Worm (Caenorhabditis elegans) whole organism, L4 larva: Measurements from ENCODE around the gene F58H1.3.
A peak's percentile ranks its signal among the peaks of the same experiment; 100 is the strongest.

ENCODE experiments used
- D1046.2 ChIP-seq: fragments of 200-800 bp; sonication (Bioruptor generic); IDR thresholded peaks from 2 replicates; pipeline ENCODE4 v1.3.6; 2022; ENCODE audit warnings: missing genetic modification characterization, missing compliant biosample characterization
- Y48G9A.11 ChIP-seq: fragments of 200-800 bp; sonication (Bioruptor generic); IDR thresholded peaks from 2 replicates; pipeline ENCODE4 v1.3.6; 2022; ENCODE audit warnings: missing genetic modification reagents, missing genetic modification characterization, missing compliant biosample characterization
- Y5F2A.4 ChIP-seq: fragments of 200-800 bp; sonication (Bioruptor generic); optimal IDR thresholded peaks from 2 replicates; lab custom pipeline; 2018; ENCODE audit warnings: mild to moderate bottlenecking, missing genetic modification characterization, missing compliant biosample characterization
- ZK337.2 ChIP-seq: fragments of 200-800 bp; sonication (Bioruptor generic); IDR thresholded peaks from 2 replicates; pipeline ENCODE4 v1.3.6; 2022; ENCODE audit warnings: missing genetic modification reagents, missing genetic modification characterization, missing compliant biosample characterization
- arid-1 ChIP-seq: fragments of 200-800 bp; sonication (Bioruptor generic); conservative IDR thresholded peaks from 2 replicates; pipeline ENCODE4 v1.3.6; 2022; ENCODE audit warnings: missing genetic modification reagents, missing genetic modification characterization, missing compliant biosample characterization
- ceh-44 ChIP-seq: fragments of 200-800 bp; sonication (Bioruptor generic); IDR thresholded peaks from 2 replicates; pipeline ENCODE4 v1.3.6; 2022; ENCODE audit warnings: missing genetic modification reagents, missing genetic modification characterization, missing compliant biosample characterization
- ceh-62 ChIP-seq: sonication (generic microtip); optimal IDR thresholded peaks from 2 replicates; lab custom pipeline; 2017; ENCODE audit warnings: missing biosample characterization, missing genetic modification characterization
- ceh-82 ChIP-seq: sonication (generic microtip); optimal IDR thresholded peaks from 2 replicates; lab custom pipeline; 2017; ENCODE audit warnings: missing biosample characterization, missing genetic modification characterization
- cey-2 ChIP-seq: sonication (generic microtip); optimal IDR thresholded peaks from 3 replicates; lab custom pipeline; 2017; ENCODE audit warnings: missing genetic modification characterization, mild to moderate bottlenecking, missing compliant biosample characterization, antibody characterized with exemption, borderline replicate concordance; ENCODE audit not compliant: insufficient read depth
- duxl-1 ChIP-seq: sonication (generic microtip); optimal IDR thresholded peaks from 2 replicates; lab custom pipeline; 2016; ENCODE audit warnings: mild to moderate bottlenecking, missing genetic modification characterization, moderate library complexity, missing compliant biosample characterization; ENCODE audit not compliant: poor library complexity
- dve-1 ChIP-seq: sonication (generic microtip); optimal IDR thresholded peaks from 2 replicates; lab custom pipeline; 2017; ENCODE audit warnings: antibody characterized with exemption, mild to moderate bottlenecking, missing genetic modification characterization, missing compliant biosample characterization; ENCODE audit not compliant: insufficient read depth
- hif-1 ChIP-seq, 2 experiments: sonication (generic microtip); optimal IDR thresholded peaks; 2 replicates each; lab custom pipeline; 2016 to 2017; ENCODE audit warnings: missing compliant biosample characterization in 2 of 2, missing genetic modification characterization in 2 of 2, missing genetic modification reagents in 2 of 2, missing genotype in 2 of 2, mild to moderate bottlenecking in 1 of 2
- hlh-11 ChIP-seq: fragments of 200-800 bp; sonication (Bioruptor generic); optimal IDR thresholded peaks from 2 replicates; lab custom pipeline; 2018; ENCODE audit warnings: mild to moderate bottlenecking, missing genetic modification characterization, missing compliant biosample characterization
- hlh-30 ChIP-seq: sonication (generic microtip); optimal IDR thresholded peaks from 2 replicates; lab custom pipeline; 2017; ENCODE audit warnings: antibody characterized with exemption, mild to moderate bottlenecking, missing genetic modification characterization, missing compliant biosample characterization; ENCODE audit not compliant: insufficient read depth
- jun-1 ChIP-seq: fragments of 150-350 bp; optimal IDR thresholded peaks from 2 replicates; lab custom pipeline; 2014; ENCODE audit warnings: missing biosample characterization, missing genetic modification reagents, missing genetic modification characterization
- lin-1 ChIP-seq: fragments of 200-800 bp; sonication (Bioruptor generic); IDR thresholded peaks from 2 replicates; pipeline ENCODE4 v1.3.6; 2022; ENCODE audit warnings: missing genetic modification reagents, missing genetic modification characterization, missing compliant biosample characterization
- lin-29 ChIP-seq: fragments of 200-800 bp; sonication (Bioruptor generic); IDR thresholded peaks from 2 replicates; pipeline ENCODE4 v1.3.6; 2022; ENCODE audit warnings: missing genetic modification reagents, missing genetic modification characterization, missing compliant biosample characterization
- lin-38 ChIP-seq: fragments of 200-800 bp; sonication (Bioruptor generic); IDR thresholded peaks from 2 replicates; pipeline ENCODE4 v1.3.6; 2022; ENCODE audit warnings: missing genetic modification reagents, missing genetic modification characterization, missing compliant biosample characterization
- lsy-2 ChIP-seq, 2 experiments: fragments of 150-350 bp in 1 of 2; sonication (generic microtip) in 1 of 2; optimal IDR thresholded peaks; 2 replicates each; lab custom pipeline; 2014 to 2017; ENCODE audit warnings: missing biosample characterization in 2 of 2, missing genetic modification characterization in 2 of 2
- madf-5 ChIP-seq, 2 experiments: fragments of 200-800 bp; sonication (Bioruptor generic); IDR thresholded peaks; 2 replicates each; pipeline ENCODE4 v1.3.6; 2022; ENCODE audit warnings: missing compliant biosample characterization in 2 of 2, missing genetic modification characterization in 2 of 2
- madf-9 ChIP-seq: fragments of 200-800 bp; sonication (Bioruptor generic); conservative IDR thresholded peaks from 2 replicates; pipeline ENCODE4 v1.3.6; 2022; ENCODE audit warnings: missing genetic modification reagents, missing genetic modification characterization, missing compliant biosample characterization
- mep-1 ChIP-seq: fragments of 150-350 bp; sonication (generic microtip); optimal IDR thresholded peaks from 3 replicates; lab custom pipeline; 2014; ENCODE audit warnings: missing biosample characterization, missing genetic modification characterization
- mes-2 ChIP-seq: sonication (generic microtip); optimal IDR thresholded peaks from 2 replicates; lab custom pipeline; 2016; ENCODE audit warnings: missing genotype, mild to moderate bottlenecking, missing genetic modification characterization, missing compliant biosample characterization; ENCODE audit not compliant: poor library complexity, severe bottlenecking
- nhr-10 ChIP-seq: fragments of 150-350 bp; optimal IDR thresholded peaks from 2 replicates; lab custom pipeline; 2014; ENCODE audit warnings: missing biosample characterization, missing genetic modification characterization
- nhr-237 ChIP-seq: sonication (generic microtip); optimal IDR thresholded peaks from 2 replicates; lab custom pipeline; 2017; ENCODE audit warnings: missing biosample characterization, missing genetic modification characterization
- nhr-28 ChIP-seq: fragments of 150-350 bp; optimal IDR thresholded peaks from 2 replicates; lab custom pipeline; 2014; ENCODE audit warnings: missing biosample characterization, missing genetic modification characterization
- nhr-48 ChIP-seq: sonication (generic microtip); optimal IDR thresholded peaks from 2 replicates; lab custom pipeline; 2016; ENCODE audit warnings: mild to moderate bottlenecking, missing genetic modification characterization, missing compliant biosample characterization
- nhr-6 ChIP-seq: fragments of 150-350 bp; optimal IDR thresholded peaks from 2 replicates; lab custom pipeline; 2014; ENCODE audit warnings: missing biosample characterization, missing genetic modification characterization
- skn-1 ChIP-seq: fragments of 150-350 bp; optimal IDR thresholded peaks from 2 replicates; lab custom pipeline; 2014; ENCODE audit warnings: missing biosample characterization, missing genetic modification characterization
- snpc-4 ChIP-seq: fragments of 150-350 bp; optimal IDR thresholded peaks from 2 replicates; lab custom pipeline; 2014; ENCODE audit warnings: missing biosample characterization, missing genetic modification characterization
- spr-1 ChIP-seq: sonication (generic microtip); optimal IDR thresholded peaks from 2 replicates; lab custom pipeline; 2016; ENCODE audit warnings: mild to moderate bottlenecking, missing genetic modification characterization, missing compliant biosample characterization
- spr-3 ChIP-seq: fragments of 200-800 bp; sonication (Bioruptor generic); optimal IDR thresholded peaks from 2 replicates; lab custom pipeline; 2018; ENCODE audit warnings: mild to moderate bottlenecking, missing genetic modification characterization, missing compliant biosample characterization
- tag-97 ChIP-seq: fragments of 200-800 bp; sonication (Bioruptor generic); IDR thresholded peaks from 2 replicates; pipeline ENCODE4 v1.3.6; 2022; ENCODE audit warnings: missing genetic modification characterization, missing compliant biosample characterization
- tra-1 ChIP-seq: fragments of 200-800 bp; sonication (Bioruptor generic); IDR thresholded peaks from 2 replicates; pipeline ENCODE4 v1.3.6; 2022; ENCODE audit warnings: missing genetic modification reagents, missing genetic modification characterization, missing compliant biosample characterization
- unc-39 ChIP-seq: sonication (generic microtip); optimal IDR thresholded peaks from 2 replicates; lab custom pipeline; 2017; ENCODE audit warnings: missing biosample characterization, missing genetic modification characterization
- unc-62 ChIP-seq, 3 experiments: fragments of 150-350 bp in 1 of 3; sonication (generic microtip); optimal IDR thresholded peaks in 2 of 3; peaks in 1 of 3; 1 replicate in 1 of 3; 2 replicates in 2 of 3; lab custom pipeline; 2014 to 2017; ENCODE audit warnings: missing biosample characterization in 3 of 3, missing genetic modification characterization in 3 of 3, missing genetic modification reagents in 3 of 3, missing genotype in 1 of 3
- zfp-3 ChIP-seq: fragments of 200-800 bp; sonication (Bioruptor generic); conservative IDR thresholded peaks from 2 replicates; pipeline ENCODE4 v1.3.6; 2022; ENCODE audit warnings: missing genetic modification reagents, missing genetic modification characterization, missing compliant biosample characterization
- ztf-11 ChIP-seq: fragments of 150-350 bp; optimal IDR thresholded peaks from 2 replicates; lab custom pipeline; 2014; ENCODE audit warnings: missing biosample characterization, missing genetic modification characterization
- ztf-7 ChIP-seq: fragments of 150-350 bp; optimal IDR thresholded peaks from 2 replicates; lab custom pipeline; 2014; ENCODE audit warnings: missing biosample characterization, missing genetic modification characterization

F58H1.3 gene

DNA sequence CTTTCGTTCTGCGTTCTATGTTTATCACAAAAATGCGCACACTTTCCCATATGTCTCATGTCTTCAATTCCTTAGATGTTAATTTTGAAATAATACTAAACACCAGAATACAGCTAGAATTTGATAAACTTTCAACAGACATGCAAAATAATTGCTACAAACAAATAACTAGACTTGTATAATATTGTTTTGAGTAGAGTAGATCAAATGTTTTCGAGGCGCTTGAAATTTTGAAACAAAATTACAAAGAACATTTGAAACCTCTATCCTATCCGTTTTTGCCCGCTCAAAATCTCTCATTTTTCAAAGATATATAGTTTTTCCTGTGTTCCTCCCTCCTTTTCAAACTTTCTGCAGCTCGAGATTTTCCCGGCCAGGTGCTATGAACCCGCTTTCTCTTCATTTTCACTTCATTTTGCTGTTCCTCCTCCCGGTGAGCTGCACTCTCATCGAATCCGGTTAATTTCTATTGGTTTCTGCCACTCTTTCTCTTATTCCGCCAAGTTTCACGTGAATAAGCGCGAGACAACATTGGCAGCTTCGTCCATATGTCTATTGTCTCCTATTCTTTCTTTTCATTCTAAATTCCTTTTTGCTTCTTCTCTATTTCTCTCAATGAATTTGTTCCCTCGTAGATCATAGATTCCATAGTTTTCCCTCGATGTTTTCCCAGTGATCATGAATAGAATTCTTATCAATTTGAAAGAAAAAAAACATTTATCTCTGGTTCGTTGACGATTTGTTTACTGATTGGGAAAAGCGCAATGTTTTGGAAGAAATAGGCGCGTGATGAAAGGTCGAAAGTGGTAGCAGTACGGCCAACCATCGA is 11.9 kb upstream of the F58H1.3 start (continued):
- TF ChIP-seq ceh-62: no peak
- peak; percentile 21 for TF ChIP-seq mep-1 (tag; lab: Kevin White, UChicago)
- TF ChIP-seq lin-1 (GFP tag; lab: Robert Waterston, UW): no peak
- TF ChIP-seq ceh-82 (tag; lab: Kevin White, UChicago): no peak
- peak; percentile 80 for TF ChIP-seq dve-1 (tag; lab: Kevin White, UChicago)
- no peak for TF ChIP-seq madf-9 (GFP tag; lab: Robert Waterston, UW)
- TF ChIP-seq snpc-4 (tag; lab: Kevin White, UChicago): no peak
- TF ChIP-seq lin-29: no peak
- no peak for TF ChIP-seq arid-1 (GFP tag; lab: Robert Waterston, UW)
- TF ChIP-seq Y5F2A.4 (GFP tag; lab: Kevin White, UChicago): no peak
- TF ChIP-seq ZK337.2: no peak
- no peak for TF ChIP-seq lsy-2 (tag; optimal IDR thresholded peaks at IDR 0.05; lab: Kevin White, UChicago)
- no peak for TF ChIP-seq skn-1
- TF ChIP-seq ztf-7 (tag; lab: Kevin White, UChicago): no peak
- TF ChIP-seq unc-39 (tag; lab: Kevin White, UChicago): no peak
- no peak for TF ChIP-seq lin-38

DNA sequence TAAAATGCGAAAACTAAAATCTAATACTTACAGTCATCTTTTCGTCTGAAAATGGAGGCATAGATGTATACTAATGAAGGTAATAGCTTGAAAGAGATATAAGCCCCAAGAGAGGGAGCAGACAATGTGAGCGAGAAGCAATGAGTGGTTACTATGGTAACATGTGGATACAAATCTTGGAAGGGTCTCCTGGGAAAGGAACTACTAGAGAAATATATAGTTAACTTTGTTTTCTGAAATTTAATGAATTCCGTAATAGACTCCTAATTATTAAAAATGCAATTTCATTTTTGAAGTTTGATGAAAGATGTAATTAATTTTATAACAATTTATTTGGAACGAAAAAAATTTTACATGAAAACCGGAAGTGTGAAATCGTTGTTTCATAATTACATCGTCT is 6.4 kb upstream of the F58H1.3 start, which contains the start of gene osm-6:
Gene osm-6, minus strand, starts transcription at position 101 of the 400 bp plus-strand sequence.
- TF ChIP-seq hlh-30 (tag; lab: Kevin White, UChicago) (no peak), nhr-6 (tag; lab: Kevin White, UChicago) (no peak), tag-97 (GFP tag; lab: Robert Waterston, UW) (no peak), lin-38 (no peak), spr-1 (tag; lab: Kevin White, UChicago) (no peak), Y48G9A.11 (GFP tag; lab: Robert Waterston, UW) (no peak), duxl-1 (tag; lab: Kevin White, UChicago) (no peak), nhr-237 (tag; lab: Kevin White, UChicago) (no peak), unc-39 (tag; lab: Kevin White, UChicago) (no peak), ceh-62 (no peak), ceh-44 (no peak), hif-1 (tag; optimal IDR thresholded peaks at IDR 0.05; lab: Kevin White, UChicago) (no peak), zfp-3 (no peak), jun-1 (no peak)
- TF ChIP-seq, all 104 proteins: peak for 0

DNA sequence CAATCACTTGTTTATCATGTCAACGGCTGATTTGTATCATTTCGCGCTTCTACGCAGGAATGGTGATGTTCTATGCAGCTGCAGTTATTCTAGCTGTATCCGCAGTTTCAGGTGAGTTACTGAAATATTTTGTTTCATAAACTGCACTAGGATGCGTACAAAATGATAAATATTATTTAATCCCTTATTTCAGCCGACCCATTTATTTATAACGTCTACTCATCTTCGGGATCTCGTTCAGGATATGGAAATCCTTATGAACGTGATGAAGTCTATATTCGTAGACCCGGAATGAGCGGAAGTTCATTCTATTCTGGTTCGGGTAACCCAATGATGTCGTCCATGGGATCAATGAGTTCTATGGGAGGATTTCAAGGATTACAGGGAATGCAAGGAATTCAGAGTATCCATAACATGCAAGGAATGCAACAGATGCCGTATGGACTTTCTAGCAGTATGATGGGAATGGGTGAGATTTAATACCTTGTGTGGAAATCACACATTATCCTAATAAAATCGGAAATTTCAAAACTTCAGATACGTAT is 4.7 kb upstream of the F58H1.3 start, which contains the start of gene F58H1.2:
Gene F58H1.2, plus strand, starts transcription at position 51 of the 545 bp plus-strand sequence.
- peak in 1 of 2 experiments; percentile 93 for TF ChIP-seq unc-62 (GFP tag; optimal IDR thresholded peaks at IDR 0.05 in 1 of 2; lab: Kevin White, UChicago)
- TF ChIP-seq unc-62 (tag; optimal IDR thresholded peaks at IDR 0.05; lab: Kevin White, UChicago): no peak
- no peak for TF ChIP-seq hlh-11 (tag; lab: Kevin White, UChicago)
- TF ChIP-seq, all 104 proteins: peak for 1

DNA sequence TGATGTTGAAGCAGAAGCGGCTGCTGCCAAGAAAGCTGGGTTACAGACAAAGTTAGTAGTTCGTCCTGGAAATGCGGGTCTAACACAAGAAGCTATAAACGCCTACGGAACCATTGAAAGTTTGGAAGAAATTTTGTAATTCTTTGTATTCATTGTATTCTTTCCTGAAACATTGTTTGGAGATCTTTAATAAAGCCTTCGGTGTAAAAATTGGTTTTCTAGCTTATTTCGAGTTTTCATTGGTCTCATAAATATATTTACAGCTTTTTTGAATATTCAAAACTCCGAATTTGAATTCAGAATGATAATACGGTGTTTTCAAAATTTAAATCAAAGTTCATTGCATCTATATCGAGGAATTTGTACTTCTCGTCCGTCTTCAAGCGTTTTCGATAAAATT is 1.1 kb downstream of the F58H1.3 start, which contains the start of gene F58H1.8:
Gene F58H1.8, plus strand, starts transcription at position 301 of the 400 bp plus-strand sequence.
- no peak for TF ChIP-seq madf-5 (GFP tag; IDR thresholded peaks at IDR 0.05; lab: Robert Waterston, UW)

DNA sequence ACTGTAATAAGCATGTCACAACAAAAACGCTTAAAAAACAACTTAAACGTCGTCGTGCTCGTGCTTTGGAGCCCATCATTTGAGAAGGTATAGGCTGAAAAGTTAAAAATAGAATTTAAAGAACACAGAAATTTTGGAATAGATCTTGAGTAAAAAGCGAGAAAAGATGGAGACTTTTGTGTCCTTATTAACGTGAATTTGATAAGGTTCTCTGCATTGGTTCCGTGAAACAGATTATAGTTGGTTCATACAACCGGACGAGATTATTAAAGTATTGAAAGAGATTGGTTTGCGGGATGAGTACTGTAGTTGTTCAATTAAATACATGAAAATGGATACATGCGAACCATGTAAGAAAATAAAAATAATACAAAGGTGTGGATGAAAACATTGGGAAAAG is 3.9 kb downstream of the F58H1.3 start, which contains the start of gene gpla-1:
Gene gpla-1, minus strand, starts transcription at position 101 of the 400 bp plus-strand sequence.
- no peak for TF ChIP-seq nhr-48 (tag; lab: Kevin White, UChicago)
- TF ChIP-seq D1046.2 (GFP tag; lab: Robert Waterston, UW): no peak
- TF ChIP-seq spr-3 (GFP tag; lab: Kevin White, UChicago): no peak
- TF ChIP-seq ZK337.2: no peak
- TF ChIP-seq mes-2 (tag; lab: Kevin White, UChicago): no peak
- TF ChIP-seq nhr-28 (tag; lab: Kevin White, UChicago): no peak
- no peak for TF ChIP-seq ztf-11 (tag; lab: Kevin White, UChicago)
- no peak for TF ChIP-seq tra-1 (GFP tag; lab: Robert Waterston, UW)
- TF ChIP-seq nhr-10 (tag; lab: Kevin White, UChicago): no peak
- no peak for TF ChIP-seq cey-2 (tag; lab: Kevin White, UChicago)
- TF ChIP-seq Y5F2A.4 (GFP tag; lab: Kevin White, UChicago): no peak
- TF ChIP-seq, all 104 proteins: peak for 0
